Worm (Caenorhabditis elegans) whole organism, L4 larva: Measurements from ENCODE around the gene nspc-1.

Source experiments
- F37D6.2 ChIP-seq: sonication (generic microtip); optimal IDR thresholded peaks from 2 replicates; lab custom pipeline; 2016; ENCODE audit warnings: mild to moderate bottlenecking, missing genetic modification characterization, missing compliant biosample characterization
- T20F7.1 ChIP-seq: fragments of 200-800 bp; sonication (Bioruptor generic); optimal IDR thresholded peaks from 2 replicates; lab custom pipeline; 2018; ENCODE audit warnings: mild to moderate bottlenecking, missing genetic modification characterization, missing compliant biosample characterization
- Y75B8A.6 ChIP-seq: fragments of 200-800 bp; sonication (Bioruptor generic); IDR thresholded peaks from 2 replicates; pipeline ENCODE4 v1.3.6; 2022; ENCODE audit warnings: missing genetic modification reagents, missing genetic modification characterization, missing compliant biosample characterization
- ZK337.2 ChIP-seq: fragments of 200-800 bp; sonication (Bioruptor generic); IDR thresholded peaks from 2 replicates; pipeline ENCODE4 v1.3.6; 2022; ENCODE audit warnings: missing genetic modification reagents, missing genetic modification characterization, missing compliant biosample characterization
- aha-1 ChIP-seq: fragments of 150-350 bp; peaks from one replicate; lab custom pipeline; 2014; ENCODE audit warnings: missing biosample characterization, missing genetic modification characterization
- ceh-20 ChIP-seq: fragments of 200-800 bp; sonication (Bioruptor generic); IDR thresholded peaks from 2 replicates; pipeline ENCODE4 v1.3.6; 2022; ENCODE audit warnings: missing genetic modification reagents, missing genetic modification characterization, missing compliant biosample characterization
- ceh-28 ChIP-seq: fragments of 150-350 bp; optimal IDR thresholded peaks from 2 replicates; lab custom pipeline; 2014; ENCODE audit warnings: missing biosample characterization, missing genetic modification reagents, missing genetic modification characterization
- ceh-32 ChIP-seq: sonication (generic microtip); optimal IDR thresholded peaks from 2 replicates; lab custom pipeline; 2016; ENCODE audit warnings: mild to moderate bottlenecking, missing genetic modification characterization, missing compliant biosample characterization; ENCODE audit not compliant: poor library complexity
- ceh-82 ChIP-seq: sonication (generic microtip); optimal IDR thresholded peaks from 2 replicates; lab custom pipeline; 2017; ENCODE audit warnings: missing biosample characterization, missing genetic modification characterization
- ces-1 ChIP-seq: fragments of 150-350 bp; sonication (generic microtip); optimal IDR thresholded peaks from 4 replicates; lab custom pipeline; 2014; ENCODE audit warnings: missing biosample characterization, missing genetic modification reagents, missing genetic modification characterization
- cey-2 ChIP-seq: sonication (generic microtip); optimal IDR thresholded peaks from 3 replicates; lab custom pipeline; 2017; ENCODE audit warnings: missing genetic modification characterization, mild to moderate bottlenecking, missing compliant biosample characterization, antibody characterized with exemption, borderline replicate concordance; ENCODE audit not compliant: insufficient read depth
- daf-16 ChIP-seq, 3 experiments: sonication (generic microtip); optimal IDR thresholded peaks; 2 replicates each; lab custom pipeline; 2016 to 2017; ENCODE audit warnings: missing genetic modification characterization in 3 of 3, missing genetic modification reagents in 3 of 3, mild to moderate bottlenecking in 2 of 3, missing compliant biosample characterization in 2 of 3, missing biosample characterization in 1 of 3, moderate library complexity in 1 of 3
- dve-1 ChIP-seq: sonication (generic microtip); optimal IDR thresholded peaks from 2 replicates; lab custom pipeline; 2017; ENCODE audit warnings: antibody characterized with exemption, mild to moderate bottlenecking, missing genetic modification characterization, missing compliant biosample characterization; ENCODE audit not compliant: insufficient read depth
- egl-43 ChIP-seq: fragments of 200-800 bp; sonication (Bioruptor generic); IDR thresholded peaks from 2 replicates; pipeline ENCODE4 v1.3.6; 2022; ENCODE audit warnings: missing genetic modification reagents, missing genetic modification characterization, missing compliant biosample characterization
- fkh-10 ChIP-seq: fragments of 150-350 bp; optimal IDR thresholded peaks from 2 replicates; lab custom pipeline; 2014; ENCODE audit warnings: missing biosample characterization, missing genetic modification reagents, missing genetic modification characterization
- hif-1 ChIP-seq, 2 experiments: sonication (generic microtip); optimal IDR thresholded peaks; 2 replicates each; lab custom pipeline; 2016 to 2017; ENCODE audit warnings: missing compliant biosample characterization in 2 of 2, missing genetic modification characterization in 2 of 2, missing genetic modification reagents in 2 of 2, missing genotype in 2 of 2, mild to moderate bottlenecking in 1 of 2
- hlh-11 ChIP-seq: fragments of 200-800 bp; sonication (Bioruptor generic); optimal IDR thresholded peaks from 2 replicates; lab custom pipeline; 2018; ENCODE audit warnings: mild to moderate bottlenecking, missing genetic modification characterization, missing compliant biosample characterization
- hlh-30 ChIP-seq: sonication (generic microtip); optimal IDR thresholded peaks from 2 replicates; lab custom pipeline; 2017; ENCODE audit warnings: antibody characterized with exemption, mild to moderate bottlenecking, missing genetic modification characterization, missing compliant biosample characterization; ENCODE audit not compliant: insufficient read depth
- hmg-1.1 ChIP-seq: fragments of 200-800 bp; sonication (Bioruptor generic); IDR thresholded peaks from 2 replicates; pipeline ENCODE4 v1.3.6; 2022; ENCODE audit warnings: missing genetic modification reagents, missing genetic modification characterization, missing compliant biosample characterization
- lim-7 ChIP-seq: fragments of 200-800 bp; sonication (Bioruptor generic); IDR thresholded peaks from 2 replicates; pipeline ENCODE4 v1.3.6; 2022; ENCODE audit warnings: missing genetic modification characterization, missing compliant biosample characterization
- lin-38 ChIP-seq: fragments of 200-800 bp; sonication (Bioruptor generic); IDR thresholded peaks from 2 replicates; pipeline ENCODE4 v1.3.6; 2022; ENCODE audit warnings: missing genetic modification reagents, missing genetic modification characterization, missing compliant biosample characterization
- lsy-2 ChIP-seq, 2 experiments: fragments of 150-350 bp in 1 of 2; sonication (generic microtip) in 1 of 2; optimal IDR thresholded peaks; 2 replicates each; lab custom pipeline; 2014 to 2017; ENCODE audit warnings: missing biosample characterization in 2 of 2, missing genetic modification characterization in 2 of 2
- madf-9 ChIP-seq: fragments of 200-800 bp; sonication (Bioruptor generic); conservative IDR thresholded peaks from 2 replicates; pipeline ENCODE4 v1.3.6; 2022; ENCODE audit warnings: missing genetic modification reagents, missing genetic modification characterization, missing compliant biosample characterization
- mdl-1 ChIP-seq, 2 experiments: fragments of 150-350 bp in 1 of 2; sonication (generic microtip) in 1 of 2; optimal IDR thresholded peaks; 2 replicates each; lab custom pipeline; 2014 to 2017; ENCODE audit warnings: missing biosample characterization in 2 of 2, missing genetic modification characterization in 2 of 2
- mep-1 ChIP-seq: fragments of 150-350 bp; sonication (generic microtip); optimal IDR thresholded peaks from 3 replicates; lab custom pipeline; 2014; ENCODE audit warnings: missing biosample characterization, missing genetic modification characterization
- mes-2 ChIP-seq: sonication (generic microtip); optimal IDR thresholded peaks from 2 replicates; lab custom pipeline; 2016; ENCODE audit warnings: missing genotype, mild to moderate bottlenecking, missing genetic modification characterization, missing compliant biosample characterization; ENCODE audit not compliant: poor library complexity, severe bottlenecking
- mxl-3 ChIP-seq: fragments of 200-800 bp; sonication (Bioruptor generic); optimal IDR thresholded peaks from 2 replicates; lab custom pipeline; 2018; ENCODE audit warnings: mild to moderate bottlenecking, missing genetic modification characterization, missing compliant biosample characterization
- nhr-102 ChIP-seq: sonication (generic microtip); optimal IDR thresholded peaks from 2 replicates; lab custom pipeline; 2016; ENCODE audit warnings: mild to moderate bottlenecking, missing genetic modification characterization, moderate library complexity, missing compliant biosample characterization
- nhr-28 ChIP-seq: fragments of 150-350 bp; optimal IDR thresholded peaks from 2 replicates; lab custom pipeline; 2014; ENCODE audit warnings: missing biosample characterization, missing genetic modification characterization
- nhr-6 ChIP-seq: fragments of 150-350 bp; optimal IDR thresholded peaks from 2 replicates; lab custom pipeline; 2014; ENCODE audit warnings: missing biosample characterization, missing genetic modification characterization
- pqm-1 ChIP-seq: sonication (generic microtip); optimal IDR thresholded peaks from 2 replicates; lab custom pipeline; 2017; ENCODE audit warnings: missing biosample characterization, missing genetic modification characterization
- rbr-2 ChIP-seq: sonication (generic microtip); optimal IDR thresholded peaks from 2 replicates; lab custom pipeline; 2016; ENCODE audit warnings: missing genotype, missing genetic modification characterization, missing compliant biosample characterization
- set-16 ChIP-seq: fragments of 200-800 bp; sonication (Bioruptor generic); IDR thresholded peaks from 2 replicates; pipeline ENCODE4 v1.3.6; 2022; ENCODE audit warnings: missing genetic modification reagents, missing genetic modification characterization, missing compliant biosample characterization
- unc-130 ChIP-seq: sonication (generic microtip); optimal IDR thresholded peaks from 2 replicates; lab custom pipeline; 2016; ENCODE audit warnings: missing genetic modification reagents, missing genetic modification characterization, missing compliant biosample characterization
- unc-62 ChIP-seq, 3 experiments: fragments of 150-350 bp in 1 of 3; sonication (generic microtip); optimal IDR thresholded peaks in 2 of 3; peaks in 1 of 3; 1 replicate in 1 of 3; 2 replicates in 2 of 3; lab custom pipeline; 2014 to 2017; ENCODE audit warnings: missing biosample characterization in 3 of 3, missing genetic modification characterization in 3 of 3, missing genetic modification reagents in 3 of 3, missing genotype in 1 of 3
- zfp-2 ChIP-seq: sonication (generic microtip); optimal IDR thresholded peaks from 2 replicates; lab custom pipeline; 2016; ENCODE audit warnings: mild to moderate bottlenecking, missing genetic modification characterization, missing compliant biosample characterization

The nspc-1 gene

ce11 chrX:8556614-8557196 lies 21.8 kb upstream of the nspc-1 start, which contains the start of gene utx-1 (continued):
- TF ChIP-seq mes-2 (tag; lab: Kevin White, UChicago) (peak; percentile 69), mxl-3 (GFP tag; lab: Kevin White, UChicago) (peak; percentile 2), nhr-102 (tag; lab: Kevin White, UChicago) (peak; percentile 31), egl-43 (GFP tag; lab: Robert Waterston, UW) (0 out of 2 replicates have a peak, but pooled peaks have one; percentile 8), ZK337.2 (no peak), hif-1 (tag; optimal IDR thresholded peaks at IDR 0.05; lab: Kevin White, UChicago) (peak in 1 of 2 experiments; percentile 21), pqm-1 (tag; lab: Kevin White, UChicago) (no peak), T20F7.1 (peak; percentile 72), Y75B8A.6 (GFP tag; lab: Robert Waterston, UW) (no peak), unc-62 (GFP tag; optimal IDR thresholded peaks at IDR 0.05 in 1 of 2; lab: Kevin White, UChicago) (no peak), unc-62 (tag; optimal IDR thresholded peaks at IDR 0.05; lab: Kevin White, UChicago) (no peak), daf-16 (GFP tag; optimal IDR thresholded peaks at IDR 0.05; lab: Kevin White, UChicago) (no peak), daf-16 (tag; optimal IDR thresholded peaks at IDR 0.05; lab: Kevin White, UChicago) (peak; percentile 18), mep-1 (tag; lab: Kevin White, UChicago) (peak; percentile 31), rbr-2 (tag; lab: Kevin White, UChicago) (peak; percentile 55), unc-130 (no peak), lin-38 (GFP tag; lab: Robert Waterston, UW) (no peak)

- peak in 1 of 2 experiments; percentile 87 for TF ChIP-seq unc-62 (GFP tag; optimal IDR thresholded peaks at IDR 0.05 in 1 of 2; lab: Kevin White, UChicago)
- no peak for TF ChIP-seq unc-62 (tag; optimal IDR thresholded peaks at IDR 0.05; lab: Kevin White, UChicago)
- TF ChIP-seq ceh-82 (tag; lab: Kevin White, UChicago): no peak
- TF ChIP-seq, all 104 proteins: peak for 1
Measured at ce11 chrX:8554029-8554428, 19.1 kb upstream of the nspc-1 start.

ce11 chrX:8551687-8552327 lies 16.9 kb upstream of the nspc-1 start, which contains the start of gene dhhc-14:
dhhc-14 (plus strand) TSS chrX:8552277.
- TF ChIP-seq nhr-6 (tag; lab: Kevin White, UChicago): peak; percentile 53
- TF ChIP-seq unc-62 (GFP tag; optimal IDR thresholded peaks at IDR 0.05 in 1 of 2; lab: Kevin White, UChicago): peak in 1 of 2 experiments; percentile 24
- TF ChIP-seq unc-62 (tag; optimal IDR thresholded peaks at IDR 0.05; lab: Kevin White, UChicago): no peak
- TF ChIP-seq F37D6.2 (tag; lab: Kevin White, UChicago): peak; percentile 5
- TF ChIP-seq fkh-10 (GFP tag; lab: Kevin White, UChicago): peak; percentile 1
- TF ChIP-seq madf-9 (GFP tag; lab: Robert Waterston, UW): peak; percentile 46; the same call in 1 of the 2 replicates
- TF ChIP-seq zfp-2 (tag; lab: Kevin White, UChicago): no peak
- TF ChIP-seq cey-2 (tag; lab: Kevin White, UChicago): no peak
- peak; percentile 58 for TF ChIP-seq mes-2 (tag; lab: Kevin White, UChicago)
- no peak for TF ChIP-seq ceh-32 (tag; lab: Kevin White, UChicago)
- peak; percentile 35 to 80 for TF ChIP-seq mdl-1 (tag; optimal IDR thresholded peaks at IDR 0.05; lab: Kevin White, UChicago)
- TF ChIP-seq egl-43 (GFP tag; lab: Robert Waterston, UW): no peak
- TF ChIP-seq ceh-28 (tag; lab: Kevin White, UChicago): no peak
- peak; percentile 22; the same call in 1 of the 2 replicates for TF ChIP-seq set-16 (GFP tag; lab: Robert Waterston, UW)
- TF ChIP-seq lim-7: no peak
- TF ChIP-seq mep-1 (tag; lab: Kevin White, UChicago): peak; percentile 62
- TF ChIP-seq hif-1 (tag; optimal IDR thresholded peaks at IDR 0.05; lab: Kevin White, UChicago): peak in 1 of 2 experiments; percentile 76
- TF ChIP-seq dve-1 (tag; lab: Kevin White, UChicago): peak; percentile 41
- TF ChIP-seq ceh-20 (GFP tag; lab: Robert Waterston, UW): 0 out of 2 replicates have a peak, but pooled peaks have one; percentile 28
- no peak for TF ChIP-seq ZK337.2
- peak; percentile 89 for TF ChIP-seq lin-38 (GFP tag; lab: Robert Waterston, UW)
- TF ChIP-seq hmg-1.1: peak; percentile 63
- TF ChIP-seq lsy-2 (tag; optimal IDR thresholded peaks at IDR 0.05; lab: Kevin White, UChicago): peak in 1 of 2 experiments; percentile 57
- TF ChIP-seq hlh-30: peak; percentile 58
- TF ChIP-seq ces-1 (GFP tag; lab: Kevin White, UChicago): peak; percentile 12
- TF ChIP-seq hlh-11 (tag; lab: Kevin White, UChicago): peak; percentile 37
- peak; percentile 57 for TF ChIP-seq rbr-2 (tag; lab: Kevin White, UChicago)
- peak; percentile 98 for TF ChIP-seq aha-1 (tag; lab: Kevin White, UChicago)
- TF ChIP-seq nhr-28 (tag; lab: Kevin White, UChicago): peak; percentile 18
- TF ChIP-seq, all 104 proteins: peak for 21
